Worm (Caenorhabditis elegans) whole organism, L3 larva: ENCODE results near the gene copg-1.
A peak's percentile ranks its signal among the peaks of the same experiment; 100 is the strongest.

Source experiments
- ZK546.5 ChIP-seq: sonication (generic microtip); optimal IDR thresholded peaks from 2 replicates; lab custom pipeline; 2017; ENCODE audit warnings: missing biosample characterization, missing genetic modification characterization
- aly-2 ChIP-seq: fragments of 150-350 bp; optimal IDR thresholded peaks from 2 replicates; lab custom pipeline; 2014; ENCODE audit warnings: missing biosample characterization, missing genetic modification characterization
- ama-1 ChIP-seq: fragments of 150-350 bp; optimal IDR thresholded peaks from 2 replicates; lab custom pipeline; 2018
- ceh-28 ChIP-seq: fragments of 150-350 bp; optimal IDR thresholded peaks from 2 replicates; lab custom pipeline; 2014; ENCODE audit warnings: missing biosample characterization, missing genetic modification reagents, missing genetic modification characterization
- ceh-9 ChIP-seq: sonication (generic microtip); optimal IDR thresholded peaks from 2 replicates; lab custom pipeline; 2018; ENCODE audit warnings: missing biosample characterization, missing genetic modification characterization
- daf-12 ChIP-seq: fragments of 150-350 bp; optimal IDR thresholded peaks from 2 replicates; lab custom pipeline; 2014; ENCODE audit warnings: missing biosample characterization, missing genetic modification reagents, missing genetic modification characterization
- egl-27 ChIP-seq: sonication (generic microtip); optimal IDR thresholded peaks from 4 replicates; lab custom pipeline; 2017; ENCODE audit warnings: missing biosample characterization, missing genetic modification reagents, missing genetic modification characterization
- egl-5 ChIP-seq: fragments of 150-350 bp; optimal IDR thresholded peaks from 2 replicates; lab custom pipeline; 2017; ENCODE audit warnings: missing biosample characterization, missing genetic modification reagents, missing genetic modification characterization, inconsistent platforms
- elt-2 ChIP-seq: sonication (generic microtip); optimal IDR thresholded peaks from 2 replicates; lab custom pipeline; 2016; ENCODE audit warnings: missing genetic modification reagents, mild to moderate bottlenecking, missing genetic modification characterization, missing compliant biosample characterization
- eor-1 ChIP-seq, 2 experiments: fragments of 150-350 bp; optimal IDR thresholded peaks; 2 replicates each; lab custom pipeline; 2014 to 2018; ENCODE audit warnings: missing biosample characterization in 2 of 2, missing genetic modification characterization in 2 of 2
- fkh-10 ChIP-seq: sonication (generic microtip); optimal IDR thresholded peaks from 2 replicates; lab custom pipeline; 2017; ENCODE audit warnings: missing biosample characterization, missing genetic modification reagents, missing genetic modification characterization
- fkh-2 ChIP-seq: fragments of 150-350 bp; optimal IDR thresholded peaks from 2 replicates; lab custom pipeline; 2014; ENCODE audit warnings: missing biosample characterization, missing genetic modification reagents, missing genetic modification characterization
- fos-1 ChIP-seq: fragments of 150-350 bp; optimal IDR thresholded peaks from 2 replicates; lab custom pipeline; 2014; ENCODE audit warnings: missing biosample characterization, missing genetic modification characterization
- hmg-11 ChIP-seq: sonication (generic microtip); optimal IDR thresholded peaks from 2 replicates; lab custom pipeline; 2016; ENCODE audit warnings: missing genetic modification characterization, missing compliant biosample characterization
- lin-15B ChIP-seq: fragments of 150-350 bp; optimal IDR thresholded peaks from 2 replicates; lab custom pipeline; 2014; ENCODE audit warnings: missing biosample characterization, missing genetic modification characterization
- lin-39 ChIP-seq: fragments of 150-350 bp; optimal IDR thresholded peaks from 2 replicates; lab custom pipeline; 2018; ENCODE audit warnings: missing biosample characterization, missing genetic modification reagents, missing genetic modification characterization
- lsy-12 ChIP-seq: sonication (generic microtip); optimal IDR thresholded peaks from 2 replicates; lab custom pipeline; 2016; ENCODE audit warnings: mild to moderate bottlenecking, missing genetic modification characterization, missing compliant biosample characterization
- mdl-1 ChIP-seq: fragments of 150-350 bp; optimal IDR thresholded peaks from 2 replicates; lab custom pipeline; 2014; ENCODE audit warnings: missing biosample characterization, missing genetic modification characterization
- mml-1 ChIP-seq: fragments of 150-350 bp; sonication (generic microtip); optimal IDR thresholded peaks from 3 replicates; lab custom pipeline; 2014; ENCODE audit warnings: missing biosample characterization, missing genetic modification characterization
- nfya-1 ChIP-seq: sonication (generic microtip); optimal IDR thresholded peaks from 2 replicates; lab custom pipeline; 2017; ENCODE audit warnings: missing genetic modification characterization, mild to moderate bottlenecking, missing compliant biosample characterization, antibody characterized with exemption, moderate library complexity; ENCODE audit not compliant: insufficient read depth
- nhr-11 ChIP-seq: fragments of 150-350 bp; optimal IDR thresholded peaks from 2 replicates; lab custom pipeline; 2014; ENCODE audit warnings: missing biosample characterization, missing genetic modification characterization
- nhr-12 ChIP-seq: fragments of 150-350 bp; optimal IDR thresholded peaks from 2 replicates; lab custom pipeline; 2014; ENCODE audit warnings: missing biosample characterization, missing genetic modification characterization
- nhr-23 ChIP-seq: fragments of 150-350 bp; optimal IDR thresholded peaks from 2 replicates; lab custom pipeline; 2014; ENCODE audit warnings: missing biosample characterization, missing genetic modification reagents, missing genetic modification characterization
- nhr-237 ChIP-seq: fragments of 150-350 bp; optimal IDR thresholded peaks from 2 replicates; lab custom pipeline; 2014; ENCODE audit warnings: missing biosample characterization, missing genetic modification characterization
- nhr-25 ChIP-seq: sonication (generic microtip); optimal IDR thresholded peaks from 2 replicates; lab custom pipeline; 2017; ENCODE audit warnings: missing biosample characterization, missing genetic modification characterization
- nhr-43 ChIP-seq: sonication (generic microtip); optimal IDR thresholded peaks from 2 replicates; lab custom pipeline; 2016; ENCODE audit warnings: mild to moderate bottlenecking, missing genetic modification characterization, missing compliant biosample characterization; ENCODE audit not compliant: poor library complexity, severe bottlenecking
- nhr-77 ChIP-seq: fragments of 150-350 bp; optimal IDR thresholded peaks from 2 replicates; lab custom pipeline; 2014; ENCODE audit warnings: missing biosample characterization, missing genetic modification characterization
- pha-4 ChIP-seq: fragments of 150-350 bp; optimal IDR thresholded peaks from 2 replicates; lab custom pipeline; 2014; ENCODE audit warnings: missing biosample characterization, missing genetic modification reagents, missing genetic modification characterization
- pqm-1 ChIP-seq: fragments of 150-350 bp; optimal IDR thresholded peaks from 2 replicates; lab custom pipeline; 2017; ENCODE audit warnings: missing biosample characterization, missing genetic modification characterization, inconsistent platforms
- skn-1 ChIP-seq: fragments of 150-350 bp; optimal IDR thresholded peaks from 2 replicates; lab custom pipeline; 2014; ENCODE audit warnings: missing biosample characterization, missing genetic modification characterization
- snpc-4 ChIP-seq: fragments of 150-350 bp; optimal IDR thresholded peaks from 2 replicates; lab custom pipeline; 2014; ENCODE audit warnings: missing biosample characterization, missing genetic modification characterization
- tbx-2 ChIP-seq: sonication (generic microtip); optimal IDR thresholded peaks from 2 replicates; lab custom pipeline; 2016; ENCODE audit warnings: mild to moderate bottlenecking, missing genetic modification characterization, missing compliant biosample characterization
- unc-39 ChIP-seq: sonication (generic microtip); optimal IDR thresholded peaks from 4 replicates; lab custom pipeline; 2017; ENCODE audit warnings: missing biosample characterization, missing genetic modification characterization
- unc-62 ChIP-seq: fragments of 150-350 bp; sonication (generic microtip); optimal IDR thresholded peaks from 4 replicates; lab custom pipeline; 2014; ENCODE audit warnings: missing biosample characterization, missing genetic modification reagents, missing genetic modification characterization
- ztf-11 ChIP-seq: fragments of 150-350 bp; optimal IDR thresholded peaks from 2 replicates; lab custom pipeline; 2014; ENCODE audit warnings: missing biosample characterization, missing genetic modification characterization
- ztf-4 ChIP-seq: fragments of 150-350 bp; optimal IDR thresholded peaks from 2 replicates; lab custom pipeline; 2014; ENCODE audit warnings: missing biosample characterization, missing genetic modification characterization

The copg-1 gene

DNA sequence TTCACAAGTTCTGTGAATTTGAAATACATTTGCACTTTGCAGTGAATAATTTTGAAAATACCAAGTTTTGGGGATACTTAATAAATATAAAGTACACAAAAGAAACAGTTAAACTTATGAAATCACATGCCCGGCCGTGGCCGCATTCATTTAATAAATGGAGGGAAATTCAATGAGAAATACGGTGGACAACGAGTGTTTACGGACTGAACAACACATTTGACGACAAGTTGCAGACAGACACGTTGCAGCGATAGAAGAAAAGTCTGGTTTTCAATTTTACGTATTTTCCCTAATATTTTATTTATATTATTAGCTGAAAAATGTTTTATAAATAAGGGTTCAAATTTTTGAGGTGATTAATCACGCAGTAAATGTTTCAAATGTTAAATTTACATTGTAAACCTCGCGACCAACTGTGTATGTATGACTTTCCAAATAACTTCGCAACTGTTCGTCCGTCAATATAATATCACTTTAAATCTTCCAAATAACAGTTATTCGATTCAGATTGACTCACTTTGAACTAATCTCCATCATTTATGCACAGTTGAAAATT lies at the start of gene copg-1:
Gene copg-1, plus strand, starts transcription at position 509 of the 559 bp plus-strand sequence.
- TF ChIP-seq lin-15B (peak; percentile 43), hmg-11 (peak; percentile 75), pqm-1 (tag; lab: Kevin White, UChicago) (peak; percentile 19), skn-1 (tag; lab: Kevin White, UChicago) (no peak), ceh-28 (tag; lab: Kevin White, UChicago) (no peak), mml-1 (tag; lab: Kevin White, UChicago) (no peak), nhr-25 (tag; lab: Kevin White, UChicago) (peak; percentile 4), nfya-1 (peak; percentile 77), nhr-43 (tag; lab: Kevin White, UChicago) (peak; percentile 31), snpc-4 (peak; percentile 51), pha-4 (tag; lab: Kevin White, UChicago) (peak; percentile 66), nhr-23 (tag; lab: Kevin White, UChicago) (peak; percentile 63), fkh-10 (no peak)

DNA sequence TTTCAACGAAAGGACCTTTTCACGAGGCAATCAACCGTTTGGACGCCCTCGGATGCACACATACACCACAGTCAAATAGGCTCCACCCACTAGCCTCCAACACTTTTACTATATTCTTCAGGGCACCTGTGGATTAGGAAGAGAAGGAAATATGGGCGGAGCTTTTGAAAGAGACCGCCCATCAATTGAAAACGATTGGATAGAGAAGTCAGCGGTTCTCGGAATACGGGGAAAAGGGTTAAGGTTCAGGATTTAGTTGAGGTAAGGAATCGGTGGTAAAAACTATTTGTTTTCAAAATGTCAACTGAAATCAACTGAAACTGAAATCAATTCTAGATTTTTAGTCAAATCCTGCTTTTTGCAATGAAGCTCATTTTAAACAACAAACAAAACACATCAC lies 41.3 kb upstream of the copg-1 start, which contains the start of gene egl-38:
Gene egl-38, minus strand, starts transcription at position 101 of the 400 bp plus-strand sequence.
- no peak for TF ChIP-seq mml-1 (tag; lab: Kevin White, UChicago)
- TF ChIP-seq nhr-237 (tag; lab: Kevin White, UChicago), result no peak
- no peak for TF ChIP-seq lin-39 (tag; lab: Kevin White, UChicago)
- no peak for TF ChIP-seq tbx-2 (tag; lab: Kevin White, UChicago)
- no peak for TF ChIP-seq nfya-1
- no peak for TF ChIP-seq ztf-4 (tag; lab: Kevin White, UChicago)
- no peak for TF ChIP-seq eor-1 (tag; optimal IDR thresholded peaks at IDR 0.05; lab: Kevin White, UChicago)
- no peak for TF ChIP-seq nhr-43 (tag; lab: Kevin White, UChicago)
- TF ChIP-seq elt-2 (tag; lab: Kevin White, UChicago), result no peak
- TF ChIP-seq unc-39 (tag; lab: Kevin White, UChicago), result no peak
- no peak for TF ChIP-seq nhr-11 (tag; lab: Kevin White, UChicago)

DNA sequence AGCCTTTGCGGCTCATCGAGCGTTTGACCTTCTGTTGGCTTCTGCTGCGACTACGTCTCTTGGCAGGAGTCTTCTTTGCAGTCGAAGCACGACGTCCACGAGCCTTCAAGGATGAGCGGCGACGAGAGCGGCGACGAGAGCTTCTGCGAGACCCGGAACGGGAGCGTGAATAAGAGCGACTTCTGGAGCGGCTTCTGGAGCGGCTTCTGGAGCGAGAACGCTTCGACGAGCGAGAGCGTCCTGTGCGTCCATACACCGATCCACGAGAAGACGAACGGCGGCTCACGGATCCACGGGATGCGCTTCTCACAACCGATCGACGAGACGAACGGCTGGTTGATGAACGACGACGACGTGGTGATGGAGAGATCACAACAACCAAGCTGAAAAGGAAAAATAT lies 40.9 kb upstream of the copg-1 start:
- no peak for TF ChIP-seq ama-1 (lab: Kevin White, UChicago)
- no peak for TF ChIP-seq snpc-4

DNA sequence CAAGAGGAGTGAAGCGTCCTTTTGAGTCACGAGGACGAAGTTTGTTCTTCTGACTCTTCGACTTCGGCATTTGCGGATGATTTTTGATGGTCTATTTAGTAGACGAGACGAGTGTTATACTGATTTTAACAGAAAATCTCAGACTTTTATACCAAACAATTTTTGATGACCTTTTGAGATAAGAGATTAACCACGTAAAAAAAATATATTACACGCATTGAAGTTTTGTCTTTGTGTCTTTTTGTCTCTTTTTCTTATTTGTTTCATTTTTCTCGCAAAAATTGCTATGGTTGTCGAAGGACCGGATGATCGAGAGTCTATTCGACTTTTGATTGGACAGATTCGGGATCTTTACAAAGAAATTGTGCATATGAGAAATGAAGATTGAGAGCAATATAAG lies 40.3 kb upstream of the copg-1 start, which contains the start of gene spch-1:
Gene spch-1, minus strand, starts transcription at position 101 of the 400 bp plus-strand sequence.
- TF ChIP-seq elt-2 (tag; lab: Kevin White, UChicago) (no peak), daf-12 (no peak), eor-1 (tag; optimal IDR thresholded peaks at IDR 0.05; lab: Kevin White, UChicago) (no peak), fkh-2 (tag; lab: Kevin White, UChicago) (no peak), pqm-1 (tag; lab: Kevin White, UChicago) (no peak), ceh-9 (tag; lab: Kevin White, UChicago) (no peak), egl-5 (tag; lab: Kevin White, UChicago) (no peak), aly-2 (tag; lab: Kevin White, UChicago) (no peak), nhr-77 (tag; lab: Kevin White, UChicago) (no peak), fos-1 (no peak), ztf-11 (tag; lab: Kevin White, UChicago) (no peak), mml-1 (tag; lab: Kevin White, UChicago) (no peak), nhr-12 (no peak), unc-39 (tag; lab: Kevin White, UChicago) (no peak), lsy-12 (tag; lab: Kevin White, UChicago) (no peak), nhr-43 (tag; lab: Kevin White, UChicago) (no peak)
- TF ChIP-seq, all 47 proteins: peak for 0

DNA sequence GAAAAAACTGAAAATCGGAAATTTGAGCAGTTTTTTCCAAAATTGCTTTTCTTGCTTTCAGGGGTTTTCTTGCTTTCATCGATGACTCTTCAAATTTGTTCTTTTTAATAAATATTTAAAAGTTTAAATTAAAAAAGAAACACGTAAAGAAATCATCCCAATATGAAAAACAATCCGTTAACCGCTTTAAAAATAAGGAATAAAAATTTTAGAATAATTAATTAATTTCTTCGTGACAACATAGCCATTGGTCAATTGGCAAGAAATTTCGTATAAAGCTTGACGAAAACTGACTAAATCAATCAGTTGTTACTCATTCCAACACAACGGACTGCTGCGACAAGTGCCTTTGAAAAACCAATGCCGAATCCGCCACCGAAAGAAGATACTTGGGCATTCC lies 39.2 kb upstream of the copg-1 start, which contains the start of gene nsph-3.2:
Gene nsph-3.2, plus strand, starts transcription at position 301 of the 400 bp plus-strand sequence.
- TF ChIP-seq unc-62 (no peak), hmg-11 (no peak), ZK546.5 (tag; lab: Kevin White, UChicago) (no peak), egl-27 (no peak), snpc-4 (no peak), tbx-2 (tag; lab: Kevin White, UChicago) (no peak), lin-15B (no peak), nhr-43 (tag; lab: Kevin White, UChicago) (no peak), mdl-1 (no peak), ztf-4 (tag; lab: Kevin White, UChicago) (no peak), lin-39 (tag; lab: Kevin White, UChicago) (no peak)
